Fruit fly (Drosophila melanogaster): ENCODE data around the gene CG9154.
A peak's percentile ranks its signal among the peaks of the same experiment; 100 is the strongest.

The CG9154 gene

dm6 chr2L:6036710-6037109 is 33.8 kb downstream of the CG9154 start, which contains the start of gene mtm:
TSS of gene mtm (minus strand) at chr2L:6037015.
- peak; percentile 59 for TF ChIP-seq Myc (optimal IDR thresholded peaks at IDR 0.05)
- TF ChIP-seq Rel (GFP tag; optimal IDR thresholded peaks at IDR 0.05), result no peak
- no peak for TF ChIP-seq Rel (tag; optimal IDR thresholded peaks at IDR 0.05)

- TF ChIP-seq Hnf4 (GFP tag; optimal IDR thresholded peaks at IDR 0.05), result no peak
- no peak for TF ChIP-seq h (GFP tag; optimal IDR thresholded peaks at IDR 0.05)
- no peak for TF ChIP-seq CrebA (GFP tag; optimal IDR thresholded peaks at IDR 0.05; ENCODE audit: borderline replicate concordance)
- no peak for TF ChIP-seq N (GFP tag; optimal IDR thresholded peaks at IDR 0.05)
These were observed 35.3 kb downstream of the CG9154 start for dm6 chr2L:6035155-6035554.

dm6 chr2L:6034344-6034743 is 36.1 kb downstream of the CG9154 start, which contains the start of gene CG9109:
TSS of gene CG9109 (minus strand) at chr2L:6034423.
- TF ChIP-seq psq (GFP tag; optimal IDR thresholded peaks at IDR 0.05) (no peak), dl (GFP tag; optimal IDR thresholded peaks at IDR 0.05; ENCODE audit: insufficient read depth in 1 of 2, partially characterized antibody in 2 of 2) (no peak), h (GFP tag; optimal IDR thresholded peaks at IDR 0.05) (no peak), Myc (optimal IDR thresholded peaks at IDR 0.05) (no peak), Vsx2 (GFP tag; optimal IDR thresholded peaks at IDR 0.05; ENCODE audit: partially characterized antibody) (no peak), HLH106 (tag; optimal IDR thresholded peaks at IDR 0.05) (no peak), jim (GFP tag; optimal IDR thresholded peaks at IDR 0.05) (no peak), dsf (GFP tag; optimal IDR thresholded peaks at IDR 0.05; ENCODE audit: borderline replicate concordance) (no peak), CG9705 (GFP tag; optimal IDR thresholded peaks at IDR 0.05) (no peak), lola (GFP tag; optimal IDR thresholded peaks at IDR 0.05) (no peak), sv (GFP tag; optimal IDR thresholded peaks at IDR 0.05) (no peak), Rel (GFP tag; optimal IDR thresholded peaks at IDR 0.05) (no peak), Rel (tag; optimal IDR thresholded peaks at IDR 0.05) (no peak), OdsH (GFP tag; optimal IDR thresholded peaks at IDR 0.05) (no peak)

- no peak for TF ChIP-seq Jra (GFP tag; optimal IDR thresholded peaks at IDR 0.05)
- no peak for TF ChIP-seq Hr78 (GFP tag; optimal IDR thresholded peaks at IDR 0.05)
- TF ChIP-seq Myc (optimal IDR thresholded peaks at IDR 0.05), result no peak
- no peak for TF ChIP-seq Dif (GFP tag; optimal IDR thresholded peaks at IDR 0.05; ENCODE audit: partially characterized antibody)
- TF ChIP-seq Sp1 (GFP tag; optimal IDR thresholded peaks at IDR 0.05), result no peak
- no peak for TF ChIP-seq ey (GFP tag; optimal IDR thresholded peaks at IDR 0.05)
- TF ChIP-seq h (GFP tag; optimal IDR thresholded peaks at IDR 0.05), result peak; percentile 20
- no peak for TF ChIP-seq psq (GFP tag; optimal IDR thresholded peaks at IDR 0.05)
- peak; percentile 37 for TF ChIP-seq HLH106 (tag; optimal IDR thresholded peaks at IDR 0.05)
- TF ChIP-seq fru (GFP tag; optimal IDR thresholded peaks at IDR 0.05), result no peak
These were observed 38.6 kb downstream of the CG9154 start for dm6 chr2L:6031838-6032237.

- TF ChIP-seq dmrt93B (GFP tag; optimal IDR thresholded peaks at IDR 0.05) (no peak), Rel (GFP tag; optimal IDR thresholded peaks at IDR 0.05) (no peak), Rel (tag; optimal IDR thresholded peaks at IDR 0.05) (no peak), fru (GFP tag; optimal IDR thresholded peaks at IDR 0.05) (no peak), CrebA (GFP tag; optimal IDR thresholded peaks at IDR 0.05; ENCODE audit: borderline replicate concordance) (no peak), Vsx2 (GFP tag; optimal IDR thresholded peaks at IDR 0.05; ENCODE audit: partially characterized antibody) (no peak), HLH106 (tag; optimal IDR thresholded peaks at IDR 0.05) (no peak), dsf (GFP tag; optimal IDR thresholded peaks at IDR 0.05; ENCODE audit: borderline replicate concordance) (no peak), br (GFP tag; optimal IDR thresholded peaks at IDR 0.05) (no peak), foxo (GFP tag; optimal IDR thresholded peaks at IDR 0.05) (no peak), Jra (GFP tag; optimal IDR thresholded peaks at IDR 0.05) (no peak), Sp1 (GFP tag; optimal IDR thresholded peaks at IDR 0.05) (no peak), dl (GFP tag; optimal IDR thresholded peaks at IDR 0.05; ENCODE audit: insufficient read depth in 1 of 2, partially characterized antibody in 2 of 2) (no peak), Hnf4 (GFP tag; optimal IDR thresholded peaks at IDR 0.05) (no peak)
These were observed 41.8 kb downstream of the CG9154 start for dm6 chr2L:6028712-6029111.

dm6 chr2L:6024345-6024907 is 46.1 kb downstream of the CG9154 start, which contains the start of gene CG9107:
TSS of gene CG9107 (minus strand) at chr2L:6024539.
- TF ChIP-seq Vsx2 (GFP tag; optimal IDR thresholded peaks at IDR 0.05; ENCODE audit: partially characterized antibody) (no peak), CG32264 (GFP tag; optimal IDR thresholded peaks at IDR 0.05) (no peak), Hnf4 (GFP tag; optimal IDR thresholded peaks at IDR 0.05) (no peak), woc (GFP tag; optimal IDR thresholded peaks at IDR 0.05) (no peak), Myc (optimal IDR thresholded peaks at IDR 0.05) (peak; percentile 50)

Data from whole organism, wandering third instar larva.